Worm (Caenorhabditis elegans): ENCODE data around the gene nhr-281.

The nhr-281 gene

ce11 chrX:14161684-14162347, 48.6 kb upstream of the nhr-281 start, which contains the start of gene lgc-25 (continued):
- TF ChIP-seq snpc-4 (GFP tag; optimal IDR thresholded peaks at IDR 0.05) = peak; percentile 73
- TF ChIP-seq snpc-4 (tag; optimal IDR thresholded peaks at IDR 0.05) = peak in 3 of 4 experiments; percentile 73 to 77 (median 74)
- TF ChIP-seq F37B4.10 (GFP tag; IDR thresholded peaks at IDR 0.05) = no peak
- no peak for TF ChIP-seq nhr-120 (GFP tag; IDR thresholded peaks at IDR 0.05)
- TF ChIP-seq lsy-27 (tag; optimal IDR thresholded peaks at IDR 0.05; ENCODE audit: borderline replicate concordance, insufficient read depth) = no peak
- TF ChIP-seq F55B11.4 (tag; optimal IDR thresholded peaks at IDR 0.05; ENCODE audit: borderline replicate concordance, insufficient read depth) = no peak
- no peak for TF ChIP-seq aptf-2 (GFP tag; conservative IDR thresholded peaks at IDR 0.05)
- TF ChIP-seq ceh-27 (GFP tag; optimal IDR thresholded peaks at IDR 0.05) = no peak
- TF ChIP-seq zim-3 (tag; optimal IDR thresholded peaks at IDR 0.05) = peak; percentile 32
- TF ChIP-seq dpff-1 (tag; optimal IDR thresholded peaks at IDR 0.05) = no peak
- peak; percentile 97 for TF ChIP-seq B0261.1 (tag; optimal IDR thresholded peaks at IDR 0.05)
- TF ChIP-seq ztf-18 (tag; optimal IDR thresholded peaks at IDR 0.05) = peak; percentile 72
- peak in 1 of 2 experiments; percentile 65 for TF ChIP-seq let-607 (tag; optimal IDR thresholded peaks at IDR 0.05)
- TF ChIP-seq rcor-1 (GFP tag; IDR thresholded peaks at IDR 0.05) = 0 out of 2 replicates have a peak, but pooled peaks have one; percentile 45
- TF ChIP-seq ztf-28 (GFP tag; IDR thresholded peaks at IDR 0.05) = no peak
- no peak for TF ChIP-seq lsl-1 (GFP tag; optimal IDR thresholded peaks at IDR 0.05)
- peak; percentile 74 for TF ChIP-seq snpc-1.1 (tag; optimal IDR thresholded peaks at IDR 0.05; ENCODE audit: insufficient read depth)
- TF ChIP-seq unc-130 (GFP tag; optimal IDR thresholded peaks at IDR 0.05) = peak; percentile 30
- TF ChIP-seq K11D2.4 (GFP tag; IDR thresholded peaks at IDR 0.05) = no peak
- TF ChIP-seq bed-1 (GFP tag; IDR thresholded peaks at IDR 0.05) = no peak
- TF ChIP-seq B0035.1 (tag; optimal IDR thresholded peaks at IDR 0.05) = peak; percentile 63
- peak; percentile 96 for TF ChIP-seq rpc-1 (optimal IDR thresholded peaks at IDR 0.05)
- TF ChIP-seq rpc-1 (tag; optimal IDR thresholded peaks at IDR 0.05) = peak; percentile 94
- TF ChIP-seq nfyb-1 (GFP tag; IDR thresholded peaks at IDR 0.05) = peak; percentile 65
- no peak for TF ChIP-seq sptf-2 (GFP tag; optimal IDR thresholded peaks at IDR 0.05)
- TF ChIP-seq lir-1 (GFP tag; conservative IDR thresholded peaks at IDR 0.05) = peak; percentile 65
- peak; percentile 68 for TF ChIP-seq pbrm-1 (GFP tag; IDR thresholded peaks at IDR 0.05)
- TF ChIP-seq ceh-40 (GFP tag; IDR thresholded peaks at IDR 0.05) = 0 out of 2 replicates have a peak, but pooled peaks have one; percentile 5
- no peak for TF ChIP-seq hlh-26 (GFP tag; conservative IDR thresholded peaks at IDR 0.05)
- TF ChIP-seq ZK185.1 (tag; optimal IDR thresholded peaks at IDR 0.05; ENCODE audit: poor library complexity, severe bottlenecking) = peak; percentile 85
- TF ChIP-seq aptf-3 (GFP tag; IDR thresholded peaks at IDR 0.05) = no peak
- no peak for TF ChIP-seq sdz-38 (tag; optimal IDR thresholded peaks at IDR 0.05)
- TF ChIP-seq D2030.7 (GFP tag; IDR thresholded peaks at IDR 0.05) = peak; percentile 79
- no peak for TF ChIP-seq nhr-80 (tag; optimal IDR thresholded peaks at IDR 0.05)
- peak; percentile 75 for TF ChIP-seq hmg-1.2 (GFP tag; IDR thresholded peaks at IDR 0.05)
- peak; percentile 78 for TF ChIP-seq Y56A3A.18 (GFP tag; IDR thresholded peaks at IDR 0.05)
- TF ChIP-seq ama-1 (optimal IDR thresholded peaks at IDR 0.05) = no peak
- TF ChIP-seq ama-1 (GFP tag; optimal IDR thresholded peaks at IDR 0.05) = peak in 1 of 2 experiments; percentile 53
- 0 out of 2 replicates have a peak, but pooled peaks have one; percentile 46 for TF ChIP-seq bed-2 (GFP tag; IDR thresholded peaks at IDR 0.05)
- no peak for TF ChIP-seq Y95B8A.8 (GFP tag; IDR thresholded peaks at IDR 0.05)
- TF ChIP-seq snpc-1.3 (tag; optimal IDR thresholded peaks at IDR 0.05; ENCODE audit: insufficient read depth) = peak; percentile 69
- TF ChIP-seq athp-1 (tag; optimal IDR thresholded peaks at IDR 0.05) = peak; percentile 44

Data from whole organism, young adult.